Fruit fly (Drosophila melanogaster) whole organism, embryonic: Measurements from ENCODE around the gene BthD.

Experiments used
- Atf6 ChIP-seq: fragments of 200-800 bp; sonication (Bioruptor generic); IDR thresholded peaks from 2 replicates; pipeline ENCODE4 v1.3.6; 2022; ENCODE audit warnings: missing biosample characterization, missing genetic modification characterization
- Awh ChIP-seq: fragments of 200-800 bp; sonication (Bioruptor generic); IDR thresholded peaks from 2 replicates; pipeline ENCODE4, ENCODE4 v1.3.6; 2022; ENCODE audit warnings: missing biosample characterization, missing genetic modification characterization
- CG10147 ChIP-seq: fragments of 200-800 bp; sonication (Bioruptor generic); optimal IDR thresholded peaks from 2 replicates; lab custom pipeline; 2019; ENCODE audit warnings: missing biosample characterization, mild to moderate bottlenecking, missing genetic modification characterization, moderate library complexity
- CG12744 ChIP-seq: fragments of 200-800 bp; sonication (Bioruptor generic); optimal IDR thresholded peaks from 2 replicates; lab custom pipeline; 2016; ENCODE audit warnings: missing biosample characterization, missing genetic modification characterization
- CG14667 ChIP-seq: fragments of 200-800 bp; sonication (Bioruptor generic); IDR thresholded peaks from 2 replicates; pipeline ENCODE4 v1.3.6; 2022; ENCODE audit warnings: missing biosample characterization, missing genetic modification characterization
- CG15011 ChIP-seq: fragments of 200-800 bp; sonication (Bioruptor generic); optimal IDR thresholded peaks from 3 replicates; lab custom pipeline; 2018; ENCODE audit warnings: missing biosample characterization, mild to moderate bottlenecking, missing genetic modification characterization
- CG15479 ChIP-seq: fragments of 200-800 bp; sonication (Bioruptor generic); optimal IDR thresholded peaks from 3 replicates; lab custom pipeline; 2019; ENCODE audit warnings: missing biosample characterization, mild to moderate bottlenecking, missing genetic modification characterization, moderate library complexity
- CG16779 ChIP-seq: fragments of 200-800 bp; sonication (Bioruptor generic); IDR thresholded peaks from 2 replicates; pipeline ENCODE4 v1.3.6; 2022; ENCODE audit warnings: missing biosample characterization, missing genetic modification characterization
- CG18262 ChIP-seq: fragments of 200-800 bp; optimal IDR thresholded peaks from 3 replicates; lab custom pipeline; 2019; ENCODE audit warnings: missing biosample characterization, mild to moderate bottlenecking, missing genetic modification characterization, moderate library complexity
- CG2116 ChIP-seq: fragments of 200-800 bp; sonication (Bioruptor generic); optimal IDR thresholded peaks from 3 replicates; lab custom pipeline; 2018; ENCODE audit warnings: missing biosample characterization, mild to moderate bottlenecking, missing genetic modification characterization
- CG2678 ChIP-seq: fragments of 200-800 bp; sonication (Bioruptor generic); optimal IDR thresholded peaks from 3 replicates; lab custom pipeline; 2019; ENCODE audit warnings: missing biosample characterization, mild to moderate bottlenecking, missing genetic modification characterization, moderate library complexity
- CG2875 ChIP-seq: fragments of 200-800 bp; sonication (Bioruptor generic); optimal IDR thresholded peaks from 2 replicates; lab custom pipeline; 2017; ENCODE audit warnings: missing biosample characterization, mild to moderate bottlenecking, missing genetic modification characterization, missing genetic modification reagents
- CG3281 ChIP-seq: fragments of 200-800 bp; sonication (Bioruptor generic); optimal IDR thresholded peaks from 3 replicates; lab custom pipeline; 2017; ENCODE audit warnings: missing biosample characterization, mild to moderate bottlenecking, missing genetic modification characterization
- CG34224 ChIP-seq: fragments of 200-800 bp; sonication (Bioruptor generic); IDR thresholded peaks from 3 replicates; pipeline ENCODE4 v1.3.6; 2022; ENCODE audit warnings: missing biosample characterization, missing genetic modification characterization; ENCODE audit not compliant: partially characterized antibody
- CG4404 ChIP-seq: fragments of 200-800 bp; sonication (Bioruptor generic); IDR thresholded peaks from 2 replicates; pipeline ENCODE4 v1.3.6; 2022; ENCODE audit warnings: missing biosample characterization, missing genetic modification characterization
- CG4424 ChIP-seq: fragments of 200-800 bp; sonication (Bioruptor generic); optimal IDR thresholded peaks from 3 replicates; lab custom pipeline; 2016; ENCODE audit warnings: missing biosample characterization, missing genetic modification characterization
- CG6254 ChIP-seq: fragments of 200-800 bp; sonication (Bioruptor generic); optimal IDR thresholded peaks from 3 replicates; lab custom pipeline; 2017; ENCODE audit warnings: mild to moderate bottlenecking, missing biosample characterization, missing genetic modification reagents, missing genetic modification characterization
- CG8478 ChIP-seq: fragments of >200 bp; optimal IDR thresholded peaks from 2 replicates; lab custom pipeline; 2018
- CG8765 ChIP-seq: fragments of 200-800 bp; sonication (Bioruptor generic); IDR thresholded peaks from 2 replicates; pipeline ENCODE4 v1.3.6; 2022; ENCODE audit warnings: missing biosample characterization, missing genetic modification characterization
- Dip2 ChIP-seq: fragments of 200-800 bp; sonication (Bioruptor generic); IDR thresholded peaks from 2 replicates; pipeline ENCODE4 v1.3.6; 2022; ENCODE audit warnings: missing biosample characterization, missing genetic modification characterization
- E2f1 ChIP-seq: fragments of 200-800 bp; sonication (Bioruptor generic); IDR thresholded peaks from 2 replicates; pipeline ENCODE4 v1.3.6; 2022; ENCODE audit warnings: missing biosample characterization, missing genetic modification characterization
- E2f2 ChIP-seq: fragments of 200-800 bp; sonication (Bioruptor generic); IDR thresholded peaks from 2 replicates; pipeline ENCODE4 v1.3.6; 2022; ENCODE audit warnings: missing biosample characterization, missing genetic modification characterization
- ERR ChIP-seq: fragments of 200-800 bp; sonication (Bioruptor generic); optimal IDR thresholded peaks from 2 replicates; lab custom pipeline; 2016; ENCODE audit warnings: missing biosample characterization, missing genetic modification characterization
- Ets65A ChIP-seq: fragments of 200-800 bp; sonication (Bioruptor generic); peaks from one replicate; lab custom pipeline; 2016; ENCODE audit warnings: missing biosample characterization, missing genetic modification characterization
- HLH3B ChIP-seq: fragments of 200-800 bp; sonication (Bioruptor generic); IDR thresholded peaks from 2 replicates; pipeline ENCODE4 v1.3.6; 2022; ENCODE audit warnings: missing biosample characterization, missing genetic modification characterization
- MTF-1 ChIP-seq: fragments of 200-800 bp; sonication (Bioruptor generic); optimal IDR thresholded peaks from 2 replicates; lab custom pipeline; 2018; ENCODE audit warnings: missing biosample characterization, mild to moderate bottlenecking, missing genetic modification characterization, borderline replicate concordance
- Mes4 ChIP-seq: fragments of 200-800 bp; sonication (Bioruptor generic); optimal IDR thresholded peaks from 2 replicates; lab custom pipeline; 2016; ENCODE audit warnings: missing biosample characterization, missing genetic modification characterization
- Opbp ChIP-seq: fragments of 200-800 bp; sonication (Bioruptor generic); IDR thresholded peaks from 3 replicates; pipeline ENCODE4 v1.3.6; 2022; ENCODE audit warnings: missing biosample characterization, missing genetic modification characterization; ENCODE audit not compliant: partially characterized antibody
- Pdp1 ChIP-seq, 2 experiments: fragments of 200-800 bp; sonication (Bioruptor generic); optimal IDR thresholded peaks; 3 replicates each; lab custom pipeline; 2016; ENCODE audit warnings: missing biosample characterization in 2 of 2, missing genetic modification characterization in 2 of 2, mild to moderate bottlenecking in 1 of 2, moderate library complexity in 1 of 2
- Xrp1 ChIP-seq: fragments of 200-800 bp; sonication (Bioruptor generic); IDR thresholded peaks from 2 replicates; pipeline ENCODE4 v1.3.6; 2022; ENCODE audit warnings: missing biosample characterization, missing genetic modification characterization
- abd-A ChIP-seq: fragments of 200-800 bp; sonication (Bioruptor generic); optimal IDR thresholded peaks from 3 replicates; lab custom pipeline; 2019; ENCODE audit warnings: missing biosample characterization, mild to moderate bottlenecking, missing genetic modification characterization, moderate library complexity
- ash1 ChIP-seq: fragments of 200-800 bp; sonication (Bioruptor generic); optimal IDR thresholded peaks from 2 replicates; lab custom pipeline; 2018; ENCODE audit warnings: missing biosample characterization, mild to moderate bottlenecking, missing genetic modification characterization
- cg ChIP-seq: fragments of 200-800 bp; sonication (Bioruptor generic); optimal IDR thresholded peaks from 3 replicates; lab custom pipeline; 2019; ENCODE audit warnings: missing biosample characterization, mild to moderate bottlenecking, missing genetic modification characterization, moderate library complexity
- chif ChIP-seq, 2 experiments: fragments of 200-800 bp; sonication (Bioruptor generic); optimal IDR thresholded peaks; 3 replicates each; lab custom pipeline; 2016; ENCODE audit warnings: missing biosample characterization in 2 of 2, missing genetic modification characterization in 2 of 2
- dan ChIP-seq: fragments of 200-800 bp; sonication (Bioruptor generic); IDR thresholded peaks from 2 replicates; pipeline ENCODE4 v1.3.6; 2022; ENCODE audit warnings: missing biosample characterization, missing genetic modification characterization
- dysf ChIP-seq: fragments of 200-800 bp; sonication (Bioruptor generic); IDR thresholded peaks from 3 replicates; pipeline ENCODE4 v1.3.6; 2022; ENCODE audit warnings: missing biosample characterization, missing genetic modification characterization
- ems ChIP-seq: fragments of 200-800 bp; sonication (Bioruptor generic); optimal IDR thresholded peaks from 3 replicates; lab custom pipeline; 2016; ENCODE audit warnings: missing biosample characterization, missing genetic modification characterization
- en ChIP-seq: fragments of 200-800 bp; sonication (Bioruptor generic); optimal IDR thresholded peaks from 2 replicates; lab custom pipeline; 2016; ENCODE audit warnings: missing biosample characterization, missing genetic modification characterization
- her ChIP-seq: fragments of 200-800 bp; sonication (Bioruptor generic); optimal IDR thresholded peaks from 2 replicates; lab custom pipeline; 2016; ENCODE audit warnings: missing biosample characterization, missing genetic modification characterization
- jigr1 ChIP-seq: fragments of 200-800 bp; sonication (Bioruptor generic); IDR thresholded peaks from 3 replicates; pipeline ENCODE4 v1.3.6; 2022; ENCODE audit warnings: missing biosample characterization, missing genetic modification characterization
- kay ChIP-seq: fragments of 200-800 bp; sonication (Bioruptor generic); optimal IDR thresholded peaks from 2 replicates; lab custom pipeline; 2016; ENCODE audit warnings: missing biosample characterization, missing genetic modification characterization
- nerfin-2 ChIP-seq: fragments of 200-800 bp; sonication (Bioruptor generic); IDR thresholded peaks from 2 replicates; pipeline ENCODE4 v1.3.6; 2022; ENCODE audit warnings: missing biosample characterization, missing genetic modification characterization; ENCODE audit not compliant: partially characterized antibody
- pum ChIP-seq: fragments of 200-800 bp; sonication (Bioruptor generic); optimal IDR thresholded peaks from 2 replicates; lab custom pipeline; 2016; ENCODE audit warnings: missing biosample characterization, missing genetic modification characterization
- shn ChIP-seq: fragments of 200-800 bp; sonication (Bioruptor generic); optimal IDR thresholded peaks from 3 replicates; lab custom pipeline; 2016; ENCODE audit warnings: missing biosample characterization, missing genetic modification characterization
- slbo ChIP-seq: fragments of 200-800 bp; sonication (Bioruptor generic); IDR thresholded peaks from 2 replicates; pipeline ENCODE4 v1.3.6; 2022; ENCODE audit warnings: missing biosample characterization, missing genetic modification characterization
- sna ChIP-seq: fragments of 200-800 bp; sonication (Bioruptor generic); IDR thresholded peaks from 2 replicates; pipeline ENCODE4 v1.3.6; 2022; ENCODE audit warnings: missing biosample characterization, missing genetic modification characterization; ENCODE audit not compliant: partially characterized antibody
- toy ChIP-seq: fragments of 200-800 bp; sonication (Bioruptor generic); IDR thresholded peaks from 2 replicates; pipeline ENCODE4 v1.3.6; 2022; ENCODE audit warnings: missing biosample characterization, missing genetic modification characterization
- ttk ChIP-seq: fragments of 200-800 bp; sonication (Bioruptor generic); IDR thresholded peaks from 2 replicates; pipeline ENCODE4 v2.1.2; 2022; ENCODE audit warnings: missing biosample characterization, missing genetic modification characterization
- tx ChIP-seq: fragments of 200-800 bp; sonication (Bioruptor generic); optimal IDR thresholded peaks from 2 replicates; lab custom pipeline; 2016; ENCODE audit warnings: missing biosample characterization, missing genetic modification characterization
- vvl ChIP-seq: fragments of 200-800 bp; sonication (Bioruptor generic); IDR thresholded peaks from 2 replicates; pipeline ENCODE4 v1.3.6; 2022; ENCODE audit warnings: missing biosample characterization, missing genetic modification characterization

BthD gene

dm6 chrX:13641115-13641890 is 29.4 kb downstream of the BthD start (continued):
- TF ChIP-seq CG2875 (GFP tag; lab: Kevin White, UChicago) = peak; percentile 87
- TF ChIP-seq HLH3B (GFP tag; lab: Robert Waterston, UW) = peak; percentile 87
- no peak for TF ChIP-seq cg (GFP tag; lab: Kevin White, UChicago)
- peak; percentile 69 for TF ChIP-seq dan
- TF ChIP-seq abd-A = no peak
- peak; percentile 95 for TF ChIP-seq dysf (GFP tag; lab: Robert Waterston, UW)
- TF ChIP-seq ERR (GFP tag; lab: Kevin White, UChicago) = peak; percentile 94
- TF ChIP-seq her (GFP tag; lab: Kevin White, UChicago) = peak; percentile 95
- TF ChIP-seq Opbp = no peak
- no peak for TF ChIP-seq CG34224 (GFP tag; lab: Robert Waterston, UW)
- peak; percentile 92 for TF ChIP-seq pum (GFP tag; lab: Kevin White, UChicago)
- TF ChIP-seq CG15479 = no peak
- peak; percentile 93 for TF ChIP-seq ems (GFP tag; lab: Kevin White, UChicago)
- TF ChIP-seq Xrp1 (GFP tag; lab: Robert Waterston, UW) = peak; percentile 90
- TF ChIP-seq CG3281 (GFP tag; lab: Kevin White, UChicago) = peak; percentile 93
- peak; percentile 91 for TF ChIP-seq Awh (GFP tag; lab: Robert Waterston, UW)
- TF ChIP-seq tx (GFP tag; lab: Kevin White, UChicago) = peak; percentile 94
- TF ChIP-seq kay (GFP tag; lab: Kevin White, UChicago) = peak; percentile 89
- peak; percentile 95 for TF ChIP-seq en (GFP tag; lab: Kevin White, UChicago)
- TF ChIP-seq Pdp1 (GFP tag; optimal IDR thresholded peaks at IDR 0.05; lab: Kevin White, UChicago) = peak; percentile 93 to 96
- TF ChIP-seq MTF-1 (GFP tag; lab: Kevin White, UChicago) = peak; percentile 77
- TF ChIP-seq CG14667 = peak; percentile 85
- TF ChIP-seq CG2678 (tag; lab: Kevin White, UChicago) = peak; percentile 96
- peak; percentile 91 for TF ChIP-seq ttk (GFP tag; lab: Robert Waterston, UW)
- TF ChIP-seq jigr1 (GFP tag; lab: Robert Waterston, UW) = peak; percentile 77; the same call in 2 of the 3 replicates
- peak; percentile 83 for TF ChIP-seq E2f2 (GFP tag; lab: Robert Waterston, UW)
- peak; percentile 69 for TF ChIP-seq CG2116 (GFP tag; lab: Kevin White, UChicago)
- TF ChIP-seq CG4424 (GFP tag; lab: Kevin White, UChicago) = peak; percentile 93
- no peak for TF ChIP-seq CG8478 (lab: Kevin White, UChicago)
- TF ChIP-seq Dip2 (GFP tag; lab: Robert Waterston, UW) = 0 out of 2 replicates have a peak, but pooled peaks have one; percentile 23
- TF ChIP-seq CG8765 (GFP tag; lab: Robert Waterston, UW) = peak; percentile 84
- TF ChIP-seq toy (GFP tag; lab: Robert Waterston, UW) = peak; percentile 84
- peak; percentile 82 for TF ChIP-seq CG4404 (GFP tag; lab: Robert Waterston, UW)
- TF ChIP-seq Mes4 (GFP tag; lab: Kevin White, UChicago) = peak; percentile 89
- TF ChIP-seq CG15011 (GFP tag; lab: Kevin White, UChicago) = peak; percentile 87
- TF ChIP-seq slbo (GFP tag; lab: Robert Waterston, UW) = peak; percentile 97
- peak; percentile 90 for TF ChIP-seq CG18262 (tag; lab: Kevin White, UChicago)
- TF ChIP-seq shn (GFP tag; lab: Kevin White, UChicago) = peak; percentile 92
- peak; percentile 99 for TF ChIP-seq Ets65A (GFP tag; lab: Kevin White, UChicago)
- TF ChIP-seq CG6254 (GFP tag; lab: Kevin White, UChicago) = peak; percentile 71
- TF ChIP-seq E2f1 (GFP tag; lab: Robert Waterston, UW) = peak; percentile 93
- TF ChIP-seq Atf6 (GFP tag; lab: Robert Waterston, UW) = peak; percentile 94
- peak; percentile 7 for TF ChIP-seq ash1 (GFP tag; lab: Kevin White, UChicago)
- peak; percentile 97 for TF ChIP-seq vvl
- TF ChIP-seq CG10147 = peak; percentile 83
- peak; percentile 92 for TF ChIP-seq CG16779
- no peak for TF ChIP-seq sna (GFP tag; lab: Robert Waterston, UW)
- peak; percentile 93 for TF ChIP-seq CG12744 (GFP tag; lab: Kevin White, UChicago)
- peak; percentile 95 to 96 for TF ChIP-seq chif (GFP tag; optimal IDR thresholded peaks at IDR 0.05; lab: Kevin White, UChicago)
- no peak for TF ChIP-seq nerfin-2 (GFP tag; lab: Robert Waterston, UW)
